Fruit fly (Drosophila melanogaster): ENCODE measurements around the gene GILT3.

DNA sequence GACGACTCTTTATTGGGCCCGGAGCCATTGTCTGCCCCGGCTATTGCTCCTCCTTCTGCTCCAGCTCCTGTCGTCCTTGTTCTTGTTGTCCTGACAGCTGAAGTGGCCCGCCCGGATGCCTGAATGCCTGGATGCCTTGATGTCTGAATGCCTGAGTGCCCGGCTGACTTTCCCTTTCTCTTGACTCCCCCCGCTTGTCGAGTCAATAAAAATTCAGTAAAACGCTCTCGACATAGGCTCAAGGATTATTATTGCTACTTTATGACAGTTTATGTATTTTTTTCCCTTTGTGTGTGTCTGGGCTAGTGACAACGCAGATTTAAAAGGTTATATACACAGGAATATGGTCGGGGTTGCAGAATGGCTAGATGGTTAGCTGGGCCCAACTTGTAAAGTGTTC is 27.3 kb upstream of the GILT3 start:
- no peak for TF ChIP-seq CTCF (optimal IDR thresholded peaks at IDR 0.05)
- no peak for TF ChIP-seq CG8478 (optimal IDR thresholded peaks at IDR 0.05)
